Worm (Caenorhabditis elegans) whole organism, early embryonic: ENCODE measurements around the gene nsy-1.

Experiments used
- B0310.2 ChIP-seq: sonication (generic microtip); optimal IDR thresholded peaks from 2 replicates; lab custom pipeline; 2016; ENCODE audit warnings: mild to moderate bottlenecking, missing genetic modification characterization, missing compliant biosample characterization
- ceh-36 ChIP-seq: sonication (generic microtip); optimal IDR thresholded peaks from 2 replicates; lab custom pipeline; 2016; ENCODE audit warnings: missing genetic modification characterization, inconsistent platforms, missing compliant biosample characterization

ce11 chrII:4975311-4975710 lies 47.2 kb upstream of the nsy-1 start:
- no peak for TF ChIP-seq ceh-36 (tag; lab: Kevin White, UChicago)
- TF ChIP-seq B0310.2 = no peak
